Worm (Caenorhabditis elegans) whole organism, L2 larva: ENCODE results near the gene F17H10.4.

Experiments
- C34F6.9 ChIP-seq: fragments of 150-350 bp; optimal IDR thresholded peaks from 2 replicates; lab custom pipeline; 2014; ENCODE audit warnings: missing biosample characterization, missing genetic modification characterization
- F13H6.1 ChIP-seq: sonication (generic microtip); optimal IDR thresholded peaks from 2 replicates; lab custom pipeline; 2016; ENCODE audit warnings: missing genetic modification characterization, missing compliant biosample characterization
- R02D3.7 ChIP-seq: fragments of 150-350 bp; optimal IDR thresholded peaks from 2 replicates; lab custom pipeline; 2014; ENCODE audit warnings: missing biosample characterization, missing genetic modification characterization
- Y55F3AM.14 ChIP-seq: fragments of 200-800 bp; sonication (Bioruptor generic); optimal IDR thresholded peaks from 2 replicates; lab custom pipeline; 2018; ENCODE audit warnings: mild to moderate bottlenecking, missing genetic modification characterization, missing compliant biosample characterization
- aly-2 ChIP-seq: fragments of 150-350 bp; optimal IDR thresholded peaks from 2 replicates; lab custom pipeline; 2014; ENCODE audit warnings: missing biosample characterization, missing genetic modification characterization
- ama-1 ChIP-seq: fragments of 150-350 bp; optimal IDR thresholded peaks from 2 replicates; lab custom pipeline; 2018; ENCODE audit warnings: inconsistent platforms
- blmp-1 ChIP-seq: sonication (generic microtip); optimal IDR thresholded peaks from 2 replicates; lab custom pipeline; 2017; ENCODE audit warnings: missing genetic modification characterization, mild to moderate bottlenecking, missing compliant biosample characterization, antibody characterized with exemption, moderate library complexity; ENCODE audit not compliant: insufficient read depth
- ceh-82 ChIP-seq: fragments of 150-350 bp; optimal IDR thresholded peaks from 2 replicates; lab custom pipeline; 2014; ENCODE audit warnings: missing biosample characterization, missing genetic modification characterization
- dmd-4 ChIP-seq: sonication (generic microtip); optimal IDR thresholded peaks from 2 replicates; lab custom pipeline; 2017; ENCODE audit warnings: missing biosample characterization, missing genetic modification characterization
- fos-1 ChIP-seq: fragments of 150-350 bp; optimal IDR thresholded peaks from 2 replicates; lab custom pipeline; 2014; ENCODE audit warnings: missing biosample characterization, missing genetic modification characterization
- mdl-1 ChIP-seq, 2 experiments: fragments of 150-350 bp in 1 of 2; sonication (generic microtip) in 1 of 2; optimal IDR thresholded peaks; 2 replicates each; lab custom pipeline; 2017; ENCODE audit warnings: missing biosample characterization in 2 of 2, missing genetic modification characterization in 2 of 2
- nhr-12 ChIP-seq: fragments of 150-350 bp; optimal IDR thresholded peaks from 2 replicates; lab custom pipeline; 2014; ENCODE audit warnings: missing biosample characterization, missing genetic modification characterization
- nhr-129 ChIP-seq: fragments of 150-350 bp; optimal IDR thresholded peaks from 2 replicates; lab custom pipeline; 2014; ENCODE audit warnings: missing biosample characterization, missing genetic modification characterization
- nhr-21 ChIP-seq: fragments of 150-350 bp; optimal IDR thresholded peaks from 2 replicates; lab custom pipeline; 2014; ENCODE audit warnings: missing biosample characterization, missing genetic modification characterization
- nhr-237 ChIP-seq: fragments of 150-350 bp; optimal IDR thresholded peaks from 2 replicates; lab custom pipeline; 2014; ENCODE audit warnings: missing biosample characterization, missing genetic modification characterization
- sem-4 ChIP-seq: fragments of 150-350 bp; optimal IDR thresholded peaks from 2 replicates; lab custom pipeline; 2014; ENCODE audit warnings: missing biosample characterization, missing genetic modification reagents, missing genetic modification characterization
- sma-3 ChIP-seq: sonication (generic microtip); optimal IDR thresholded peaks from 2 replicates; lab custom pipeline; 2016; ENCODE audit warnings: missing genetic modification reagents, missing genetic modification characterization, missing compliant biosample characterization
- unc-39 ChIP-seq: fragments of 150-350 bp; optimal IDR thresholded peaks from 2 replicates; lab custom pipeline; 2014; ENCODE audit warnings: missing biosample characterization, missing genetic modification characterization
- unc-55 ChIP-seq: fragments of 150-350 bp; sonication (generic microtip); optimal IDR thresholded peaks from 3 replicates; lab custom pipeline; 2014; ENCODE audit warnings: missing biosample characterization, missing genetic modification reagents, missing genetic modification characterization
- unc-62 ChIP-seq: fragments of 150-350 bp; optimal IDR thresholded peaks from 2 replicates; lab custom pipeline; 2014; ENCODE audit warnings: missing biosample characterization, missing genetic modification reagents, missing genetic modification characterization
- ztf-1 ChIP-seq: fragments of 200-800 bp; sonication (Bioruptor generic); conservative IDR thresholded peaks from 2 replicates; pipeline ENCODE4 v1.3.6; 2022; ENCODE audit warnings: missing genetic modification characterization, missing compliant biosample characterization

Gene F17H10.4

ce11 chrX:13082326-13082725 is 44.0 kb downstream of the F17H10.4 start, which contains the start of gene str-10:
str-10 (plus strand) TSS chrX:13082626.
- no peak for TF ChIP-seq ztf-1
- TF ChIP-seq C34F6.9, result no peak

- TF ChIP-seq mdl-1 (tag; optimal IDR thresholded peaks at IDR 0.05; lab: Kevin White, UChicago), result no peak
- TF ChIP-seq Y55F3AM.14 (GFP tag; lab: Kevin White, UChicago), result no peak
- no peak for TF ChIP-seq sma-3 (GFP tag; lab: Kevin White, UChicago)
- no peak for TF ChIP-seq aly-2 (tag; lab: Kevin White, UChicago)
- TF ChIP-seq nhr-237 (tag; lab: Kevin White, UChicago), result no peak
- no peak for TF ChIP-seq unc-62 (GFP tag; lab: Kevin White, UChicago)
- no peak for TF ChIP-seq ceh-82 (tag; lab: Kevin White, UChicago)
- TF ChIP-seq dmd-4, result no peak
- TF ChIP-seq blmp-1 (tag; lab: Kevin White, UChicago), result no peak
- no peak for TF ChIP-seq nhr-12 (tag; lab: Kevin White, UChicago)
- TF ChIP-seq R02D3.7, result no peak
- TF ChIP-seq unc-39 (tag; lab: Kevin White, UChicago), result no peak
- TF ChIP-seq F13H6.1, result no peak
- TF ChIP-seq sem-4, result no peak
- no peak for TF ChIP-seq nhr-129 (tag; lab: Kevin White, UChicago)
- TF ChIP-seq unc-55 (GFP tag; lab: Kevin White, UChicago), result no peak
- no peak for TF ChIP-seq ama-1 (lab: Kevin White, UChicago)
- no peak for TF ChIP-seq nhr-21 (tag; lab: Kevin White, UChicago)
- TF ChIP-seq fos-1 (tag; lab: Kevin White, UChicago), result no peak
Measured at ce11 chrX:13077872-13078271, 48.4 kb downstream of the F17H10.4 start, which contains the start of gene K03A11.4. K03A11.4 (plus strand) TSS chrX:13078172.
